Worm (Caenorhabditis elegans) whole organism, L4/young adult: Measurements from ENCODE around the gene R09H10.2.

ENCODE experiments used
- W03F9.2 ChIP-seq: fragments of 150-350 bp; optimal IDR thresholded peaks from 2 replicates; lab custom pipeline; 2014; ENCODE audit warnings: missing biosample characterization, missing genetic modification characterization
- dao-5 ChIP-seq: sonication (generic microtip); optimal IDR thresholded peaks from 2 replicates; lab custom pipeline; 2016; ENCODE audit warnings: missing genotype, missing genetic modification characterization, moderate library complexity, missing compliant biosample characterization
- him-1 ChIP-seq: sonication (generic microtip); optimal IDR thresholded peaks from 2 replicates; lab custom pipeline; 2016; ENCODE audit warnings: missing genotype, missing genetic modification reagents, missing genetic modification characterization, missing compliant biosample characterization

DNA sequence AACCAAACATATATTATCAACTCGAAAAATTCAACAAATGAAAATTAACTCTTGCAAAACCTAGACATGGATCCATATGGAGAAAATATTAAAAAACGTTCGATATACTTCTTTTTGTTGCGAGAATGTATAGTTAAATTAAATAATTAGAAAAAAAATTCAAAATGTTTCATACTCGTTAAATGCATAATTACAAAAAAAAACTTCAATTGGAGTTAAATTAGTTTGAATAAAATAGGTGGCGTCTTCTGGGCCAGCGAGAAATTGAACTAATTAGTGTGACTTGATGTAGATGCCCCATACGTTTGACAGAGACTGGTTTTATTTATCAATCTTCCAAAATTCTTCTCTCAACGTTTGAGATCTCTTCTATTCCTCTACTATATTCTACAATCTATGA lies 24.4 kb upstream of the R09H10.2 start, which contains the start of gene lgc-43:
- TF ChIP-seq him-1 (tag; lab: Kevin White, UChicago) (no peak), W03F9.2 (tag; lab: Kevin White, UChicago) (no peak), dao-5 (tag; lab: Kevin White, UChicago) (no peak)
